Fruit fly (Drosophila melanogaster) whole organism, embryonic: ENCODE results near the gene Sec24CD.
A peak's percentile ranks its signal among the peaks of the same experiment; 100 is the strongest.

Experiments
- B-H1 ChIP-seq: fragments of 200-800 bp; sonication (Bioruptor generic); IDR thresholded peaks from 3 replicates; pipeline ENCODE4 v1.3.6; 2022; ENCODE audit warnings: missing biosample characterization, missing genetic modification characterization
- Bteb2 ChIP-seq: fragments of 200-800 bp; sonication (Bioruptor generic); optimal IDR thresholded peaks from 2 replicates; lab custom pipeline; 2016; ENCODE audit warnings: missing biosample characterization, missing genetic modification characterization
- CG14441 ChIP-seq: fragments of 200-800 bp; sonication (Bioruptor generic); IDR thresholded peaks from 2 replicates; pipeline ENCODE4 v1.3.6; 2022; ENCODE audit warnings: missing biosample characterization, missing genetic modification characterization
- CG14860 ChIP-seq: fragments of 200-800 bp; sonication (Bioruptor generic); IDR thresholded peaks from 3 replicates; pipeline ENCODE4 v1.3.6; 2022; ENCODE audit warnings: missing biosample characterization, missing genetic modification characterization; ENCODE audit not compliant: partially characterized antibody
- CG1529 ChIP-seq: fragments of 200-800 bp; sonication (Bioruptor generic); optimal IDR thresholded peaks from 3 replicates; lab custom pipeline; 2018; ENCODE audit warnings: missing biosample characterization, missing genetic modification characterization
- CG15601 ChIP-seq: fragments of 200-800 bp; sonication (Bioruptor generic); optimal IDR thresholded peaks from 3 replicates; lab custom pipeline; 2019; ENCODE audit warnings: missing biosample characterization, mild to moderate bottlenecking, missing genetic modification characterization, moderate library complexity
- CG1603 ChIP-seq: fragments of 200-800 bp; sonication (Bioruptor generic); optimal IDR thresholded peaks from 2 replicates; lab custom pipeline; 2019; ENCODE audit warnings: missing biosample characterization, mild to moderate bottlenecking, missing genetic modification characterization, moderate library complexity
- CG16813 ChIP-seq: fragments of 200-800 bp; sonication (Bioruptor generic); IDR thresholded peaks from 3 replicates; pipeline ENCODE4 v1.3.6; 2022; ENCODE audit warnings: missing biosample characterization, missing genetic modification characterization; ENCODE audit not compliant: partially characterized antibody
- CG17328 ChIP-seq: fragments of 200-800 bp; sonication (Bioruptor generic); IDR thresholded peaks from 2 replicates; pipeline ENCODE4 v1.3.6; 2022; ENCODE audit warnings: missing biosample characterization, missing genetic modification characterization
- CG17612 ChIP-seq: fragments of 200-800 bp; sonication (Bioruptor generic); IDR thresholded peaks from 2 replicates; pipeline ENCODE4 v1.3.6; 2022; ENCODE audit warnings: missing biosample characterization, missing genetic modification characterization
- CG18011 ChIP-seq: fragments of 200-800 bp; sonication (Bioruptor generic); optimal IDR thresholded peaks from 2 replicates; lab custom pipeline; 2017; ENCODE audit warnings: missing biosample characterization, missing genetic modification characterization, mild to moderate bottlenecking, moderate library complexity, missing genotype
- CG3065 ChIP-seq: fragments of 200-800 bp; sonication (Bioruptor generic); optimal IDR thresholded peaks from 2 replicates; lab custom pipeline; 2016; ENCODE audit warnings: missing biosample characterization, missing genetic modification characterization
- CG32772 ChIP-seq: fragments of 200-800 bp; sonication (Bioruptor generic); IDR thresholded peaks from 2 replicates; pipeline ENCODE4 v1.3.6; 2022; ENCODE audit warnings: missing biosample characterization, missing genetic modification characterization
- CG7987 ChIP-seq: fragments of 200-800 bp; sonication (Bioruptor generic); optimal IDR thresholded peaks from 2 replicates; lab custom pipeline; 2018; ENCODE audit warnings: missing biosample characterization, mild to moderate bottlenecking, missing genetic modification characterization, moderate library complexity
- CG9932 ChIP-seq: fragments of 200-800 bp; sonication (Bioruptor generic); IDR thresholded peaks from 2 replicates; pipeline ENCODE4 v1.3.6; 2022; ENCODE audit warnings: missing biosample characterization, missing genetic modification characterization
- CHES-1-like ChIP-seq: fragments of 200-800 bp; sonication (Bioruptor generic); optimal IDR thresholded peaks from 2 replicates; lab custom pipeline; 2016; ENCODE audit warnings: missing biosample characterization, missing genetic modification characterization
- D19B ChIP-seq: fragments of 200-800 bp; sonication (Bioruptor generic); optimal IDR thresholded peaks from 2 replicates; lab custom pipeline; 2017; ENCODE audit warnings: missing biosample characterization, mild to moderate bottlenecking, missing genetic modification characterization
- Dll ChIP-seq: fragments of 200-800 bp; sonication (Bioruptor generic); IDR thresholded peaks from 4 replicates; pipeline ENCODE4 v1.3.6; 2022; ENCODE audit warnings: missing biosample characterization, missing genetic modification characterization; ENCODE audit not compliant: partially characterized antibody
- Ets65A ChIP-seq: fragments of 200-800 bp; sonication (Bioruptor generic); peaks from one replicate; lab custom pipeline; 2016; ENCODE audit warnings: missing biosample characterization, missing genetic modification characterization
- Ets97D ChIP-seq: fragments of 200-800 bp; sonication (Bioruptor generic); optimal IDR thresholded peaks from 3 replicates; lab custom pipeline; 2016; ENCODE audit warnings: missing biosample characterization, missing genetic modification characterization
- Fer3 ChIP-seq: fragments of 200-800 bp; sonication (Bioruptor generic); optimal IDR thresholded peaks from 2 replicates; lab custom pipeline; 2018; ENCODE audit warnings: missing biosample characterization, mild to moderate bottlenecking, missing genetic modification characterization, moderate library complexity
- Hey ChIP-seq: fragments of 200-800 bp; sonication (Bioruptor generic); optimal IDR thresholded peaks from 3 replicates; lab custom pipeline; 2018; ENCODE audit warnings: missing biosample characterization, mild to moderate bottlenecking, missing genetic modification characterization
- HmgZ ChIP-seq: fragments of 200-800 bp; sonication (Bioruptor generic); optimal IDR thresholded peaks from 2 replicates; lab custom pipeline; 2018; ENCODE audit warnings: missing biosample characterization, mild to moderate bottlenecking, missing genetic modification characterization
- MTF-1 ChIP-seq: fragments of 200-800 bp; sonication (Bioruptor generic); optimal IDR thresholded peaks from 2 replicates; lab custom pipeline; 2018; ENCODE audit warnings: missing biosample characterization, mild to moderate bottlenecking, missing genetic modification characterization, borderline replicate concordance
- NC2α ChIP-seq: fragments of 200-800 bp; sonication (Bioruptor generic); optimal IDR thresholded peaks from 2 replicates; lab custom pipeline; 2016; ENCODE audit warnings: missing biosample characterization, missing genetic modification characterization
- Sin3A ChIP-seq: fragments of >200 bp; optimal IDR thresholded peaks from 2 replicates; lab custom pipeline; 2018
- Sox102F ChIP-seq: fragments of 200-800 bp; sonication (Bioruptor generic); optimal IDR thresholded peaks from 2 replicates; lab custom pipeline; 2018; ENCODE audit warnings: missing biosample characterization, mild to moderate bottlenecking, missing genetic modification characterization, moderate library complexity
- Vsx1 ChIP-seq: fragments of 200-800 bp; sonication (Bioruptor generic); optimal IDR thresholded peaks from 2 replicates; lab custom pipeline; 2017; ENCODE audit warnings: missing biosample characterization, mild to moderate bottlenecking, missing genetic modification characterization, missing genetic modification reagents
- al ChIP-seq: fragments of 200-800 bp; sonication (Bioruptor generic); IDR thresholded peaks from 2 replicates; pipeline ENCODE4 v1.3.6; 2022; ENCODE audit warnings: missing biosample characterization, missing genetic modification characterization
- ase ChIP-seq: fragments of 200-800 bp; sonication (Bioruptor generic); IDR thresholded peaks from 3 replicates; pipeline ENCODE4 v1.3.6; 2022; ENCODE audit warnings: missing biosample characterization, missing genetic modification characterization
- bigmax ChIP-seq: fragments of 200-800 bp; sonication (Bioruptor generic); optimal IDR thresholded peaks from 2 replicates; lab custom pipeline; 2018; ENCODE audit warnings: missing biosample characterization, mild to moderate bottlenecking, missing genetic modification characterization
- chif ChIP-seq, 2 experiments: fragments of 200-800 bp; sonication (Bioruptor generic); optimal IDR thresholded peaks; 3 replicates each; lab custom pipeline; 2016; ENCODE audit warnings: missing biosample characterization in 2 of 2, missing genetic modification characterization in 2 of 2
- da ChIP-seq: fragments of 200-800 bp; sonication (Bioruptor generic); optimal IDR thresholded peaks from 2 replicates; lab custom pipeline; 2016; ENCODE audit warnings: missing biosample characterization, missing genetic modification characterization
- dan ChIP-seq: fragments of 200-800 bp; sonication (Bioruptor generic); IDR thresholded peaks from 2 replicates; pipeline ENCODE4 v1.3.6; 2022; ENCODE audit warnings: missing biosample characterization, missing genetic modification characterization
- eyg ChIP-seq: fragments of 200-800 bp; sonication (Bioruptor generic); optimal IDR thresholded peaks from 3 replicates; lab custom pipeline; 2016; ENCODE audit warnings: missing biosample characterization, missing genetic modification characterization
- gsb ChIP-seq: fragments of 200-800 bp; sonication (Bioruptor generic); IDR thresholded peaks from 2 replicates; pipeline ENCODE4 v1.3.6; 2022; ENCODE audit warnings: missing biosample characterization, missing genetic modification characterization
- h ChIP-seq: fragments of >200 bp; optimal IDR thresholded peaks from 2 replicates; lab custom pipeline; 2017
- hb ChIP-seq: fragments of 200-800 bp; sonication (Bioruptor generic); IDR thresholded peaks from 3 replicates; pipeline ENCODE4 v1.3.6; 2022; ENCODE audit warnings: missing biosample characterization, missing genetic modification characterization; ENCODE audit not compliant: partially characterized antibody
- maf-S ChIP-seq: fragments of 200-800 bp; sonication (Bioruptor generic); optimal IDR thresholded peaks from 2 replicates; lab custom pipeline; 2016; ENCODE audit warnings: missing biosample characterization, missing genetic modification characterization
- pan ChIP-seq, 4 experiments: fragments of >200 bp in 3 of 4; fragments of 200-800 bp in 1 of 4; sonication (Bioruptor generic) in 1 of 4; optimal IDR thresholded peaks in 3 of 4; IDR thresholded peaks in 1 of 4; 2 replicates each; pipeline versions ENCODE4 v1.3.6 to Lab custom; 2017 to 2022; ENCODE audit warnings: missing biosample characterization in 2 of 4, missing genetic modification characterization in 2 of 4, mixed read lengths in 1 of 4
- pfk ChIP-seq: fragments of 200-800 bp; sonication (Bioruptor generic); optimal IDR thresholded peaks from 2 replicates; lab custom pipeline; 2018; ENCODE audit warnings: missing biosample characterization, mild to moderate bottlenecking, missing genetic modification characterization, moderate library complexity
- pho ChIP-seq: fragments of 200-800 bp; sonication (Bioruptor generic); optimal IDR thresholded peaks from 2 replicates; lab custom pipeline; 2016; ENCODE audit warnings: missing biosample characterization, missing genetic modification characterization
- phol ChIP-seq: fragments of 200-800 bp; sonication (Bioruptor generic); optimal IDR thresholded peaks from 3 replicates; lab custom pipeline; 2018; ENCODE audit warnings: missing biosample characterization, mild to moderate bottlenecking, missing genetic modification characterization, moderate library complexity
- rib ChIP-seq: fragments of 200-800 bp; sonication (Bioruptor generic); IDR thresholded peaks from 2 replicates; pipeline ENCODE4 v1.3.6; 2022; ENCODE audit warnings: missing biosample characterization, missing genetic modification characterization
- sob ChIP-seq: fragments of 200-800 bp; sonication (Bioruptor generic); IDR thresholded peaks from 2 replicates; pipeline ENCODE4 v1.3.6; 2022; ENCODE audit warnings: missing biosample characterization, missing genetic modification characterization
- tgo ChIP-seq: fragments of 200-800 bp; sonication (Bioruptor generic); IDR thresholded peaks from 3 replicates; pipeline ENCODE4 v1.3.6; 2022; ENCODE audit warnings: missing biosample characterization, missing genetic modification characterization
- toy ChIP-seq: fragments of 200-800 bp; sonication (Bioruptor generic); IDR thresholded peaks from 2 replicates; pipeline ENCODE4 v1.3.6; 2022; ENCODE audit warnings: missing biosample characterization, missing genetic modification characterization
- tup ChIP-seq: fragments of 200-800 bp; sonication (Bioruptor generic); optimal IDR thresholded peaks from 2 replicates; lab custom pipeline; 2016; ENCODE audit warnings: missing biosample characterization, mild to moderate bottlenecking, missing genetic modification characterization, moderate library complexity
- vnd ChIP-seq: fragments of 200-800 bp; sonication (Bioruptor generic); IDR thresholded peaks from 3 replicates; pipeline ENCODE4 v1.3.6; 2022; ENCODE audit warnings: missing biosample characterization, missing genetic modification characterization; ENCODE audit not compliant: partially characterized antibody
- zen ChIP-seq: fragments of 200-800 bp; sonication (Bioruptor generic); optimal IDR thresholded peaks from 3 replicates; lab custom pipeline; 2018; ENCODE audit warnings: missing biosample characterization, mild to moderate bottlenecking, missing genetic modification characterization, moderate library complexity
- zen2 ChIP-seq: fragments of 200-800 bp; sonication (Bioruptor generic); IDR thresholded peaks from 3 replicates; pipeline ENCODE4 v1.3.6; 2022; ENCODE audit warnings: missing biosample characterization, missing genetic modification characterization; ENCODE audit not compliant: partially characterized antibody

Gene Sec24CD

dm6 chr2L:2189100-2189499 lies 47.5 kb downstream of the Sec24CD start (continued):
- TF ChIP-seq CG7987 (GFP tag; lab: Kevin White, UChicago) (no peak), Vsx1 (GFP tag; lab: Kevin White, UChicago) (no peak), CG3065 (GFP tag; lab: Kevin White, UChicago) (peak; percentile 62), pho (GFP tag; lab: Kevin White, UChicago) (no peak), CG14860 (GFP tag; lab: Robert Waterston, UW) (no peak), vnd (GFP tag; lab: Robert Waterston, UW) (no peak), rib (GFP tag; lab: Robert Waterston, UW) (no peak), eyg (GFP tag; lab: Kevin White, UChicago) (no peak), Bteb2 (GFP tag; lab: Kevin White, UChicago) (no peak), HmgZ (tag; lab: Kevin White, UChicago) (no peak), zen (tag; lab: Kevin White, UChicago) (peak; percentile 51), Dll (GFP tag; lab: Robert Waterston, UW) (no peak), Ets97D (GFP tag; lab: Kevin White, UChicago) (peak; percentile 19), CG14441 (GFP tag; lab: Robert Waterston, UW) (0 out of 2 replicates have a peak, but pooled peaks have one; percentile 7), bigmax (GFP tag; lab: Kevin White, UChicago) (no peak), CG17612 (GFP tag; lab: Robert Waterston, UW) (no peak), ase (GFP tag; lab: Robert Waterston, UW) (0 out of 3 replicates have a peak, but pooled peaks have one; percentile 25), Fer3 (tag; lab: Kevin White, UChicago) (no peak), CG18011 (GFP tag; lab: Kevin White, UChicago) (no peak), al (GFP tag; lab: Robert Waterston, UW) (no peak), NC2α (GFP tag; lab: Kevin White, UChicago) (no peak), Sox102F (peak; percentile 52), CG17328 (peak; percentile 85), pfk (no peak), CG1529 (peak; percentile 66), MTF-1 (GFP tag; lab: Kevin White, UChicago) (peak; percentile 64), hb (GFP tag; lab: Robert Waterston, UW) (no peak), CG32772 (GFP tag; lab: Robert Waterston, UW) (peak; percentile 61; the same call in 1 of the 2 replicates), sob (GFP tag; lab: Robert Waterston, UW) (peak; percentile 26; the same call in 1 of the 2 replicates), B-H1 (GFP tag; lab: Robert Waterston, UW) (peak; percentile 35; the same call in 1 of the 3 replicates), CG16813 (GFP tag; lab: Robert Waterston, UW) (no peak), D19B (GFP tag; lab: Kevin White, UChicago) (no peak), Ets65A (peak; percentile 93), h (lab: Kevin White, UChicago) (no peak), Hey (no peak), tgo (GFP tag; lab: Robert Waterston, UW) (peak; percentile 35; the same call in 1 of the 3 replicates), CG1603 (tag; lab: Kevin White, UChicago) (peak; percentile 88), toy (GFP tag; lab: Robert Waterston, UW) (no peak), tup (peak; percentile 14), chif (GFP tag; optimal IDR thresholded peaks at IDR 0.05; lab: Kevin White, UChicago) (peak; percentile 50 to 89), Sin3A (lab: Kevin White, UChicago) (no peak), phol (tag; lab: Kevin White, UChicago) (peak; percentile 79), CHES-1-like (GFP tag; lab: Kevin White, UChicago) (no peak), da (GFP tag; lab: Kevin White, UChicago) (no peak), gsb (GFP tag; lab: Robert Waterston, UW) (no peak), zen2 (GFP tag; lab: Robert Waterston, UW) (no peak), CG9932 (GFP tag; lab: Robert Waterston, UW) (no peak), CG15601 (tag; lab: Kevin White, UChicago) (peak; percentile 83), pan (optimal IDR thresholded peaks at IDR 0.05; lab: Kevin White, UChicago) (no peak), pan (GFP tag; optimal IDR thresholded peaks at IDR 0.05 in 1 of 2, IDR thresholded peaks at IDR 0.05 in 1 of 2) (peak in 1 of 2 experiments; percentile 62), dan (GFP tag; lab: Robert Waterston, UW) (peak; percentile 25; the same call in 1 of the 2 replicates), maf-S (GFP tag; lab: Kevin White, UChicago) (no peak)
